Worm (Caenorhabditis elegans) whole organism, L2 larva: ENCODE data around the gene srw-140.

Experiments used
- C34F6.9 ChIP-seq: fragments of 150-350 bp; optimal IDR thresholded peaks from 2 replicates; lab custom pipeline; 2014; ENCODE audit warnings: missing biosample characterization, missing genetic modification characterization
- R02D3.7 ChIP-seq: fragments of 150-350 bp; optimal IDR thresholded peaks from 2 replicates; lab custom pipeline; 2014; ENCODE audit warnings: missing biosample characterization, missing genetic modification characterization
- Y55F3AM.14 ChIP-seq: fragments of 200-800 bp; sonication (Bioruptor generic); optimal IDR thresholded peaks from 2 replicates; lab custom pipeline; 2018; ENCODE audit warnings: mild to moderate bottlenecking, missing genetic modification characterization, missing compliant biosample characterization
- aly-2 ChIP-seq: fragments of 150-350 bp; optimal IDR thresholded peaks from 2 replicates; lab custom pipeline; 2014; ENCODE audit warnings: missing biosample characterization, missing genetic modification characterization
- ama-1 ChIP-seq: fragments of 150-350 bp; optimal IDR thresholded peaks from 2 replicates; lab custom pipeline; 2018; ENCODE audit warnings: inconsistent platforms
- blmp-1 ChIP-seq: sonication (generic microtip); optimal IDR thresholded peaks from 2 replicates; lab custom pipeline; 2017; ENCODE audit warnings: missing genetic modification characterization, mild to moderate bottlenecking, missing compliant biosample characterization, antibody characterized with exemption, moderate library complexity; ENCODE audit not compliant: insufficient read depth
- ceh-16 ChIP-seq: fragments of 150-350 bp; optimal IDR thresholded peaks from 2 replicates; lab custom pipeline; 2014; ENCODE audit warnings: missing biosample characterization, missing genetic modification characterization
- ceh-82 ChIP-seq: fragments of 150-350 bp; optimal IDR thresholded peaks from 2 replicates; lab custom pipeline; 2014; ENCODE audit warnings: missing biosample characterization, missing genetic modification characterization
- crh-2 ChIP-seq: sonication (generic microtip); optimal IDR thresholded peaks from 2 replicates; lab custom pipeline; 2017; ENCODE audit warnings: missing biosample characterization, missing genetic modification characterization
- dmd-4 ChIP-seq: sonication (generic microtip); optimal IDR thresholded peaks from 2 replicates; lab custom pipeline; 2017; ENCODE audit warnings: missing biosample characterization, missing genetic modification characterization
- elt-1 ChIP-seq: fragments of 150-350 bp; optimal IDR thresholded peaks from 2 replicates; lab custom pipeline; 2014; ENCODE audit warnings: missing biosample characterization, missing genetic modification characterization
- elt-3 ChIP-seq: sonication (generic microtip); optimal IDR thresholded peaks from 2 replicates; lab custom pipeline; 2017; ENCODE audit warnings: missing biosample characterization, missing genetic modification characterization
- fos-1 ChIP-seq: fragments of 150-350 bp; optimal IDR thresholded peaks from 2 replicates; lab custom pipeline; 2014; ENCODE audit warnings: missing biosample characterization, missing genetic modification characterization
- gmeb-1 ChIP-seq: fragments of 150-350 bp; optimal IDR thresholded peaks from 2 replicates; lab custom pipeline; 2014; ENCODE audit warnings: missing biosample characterization, missing genetic modification characterization
- lin-13 ChIP-seq: fragments of 150-350 bp; optimal IDR thresholded peaks from 2 replicates; lab custom pipeline; 2014; ENCODE audit warnings: missing biosample characterization, missing genetic modification reagents, missing genetic modification characterization
- lin-39 ChIP-seq: fragments of 150-350 bp; optimal IDR thresholded peaks from 2 replicates; lab custom pipeline; 2014; ENCODE audit warnings: missing biosample characterization, missing genetic modification reagents, missing genetic modification characterization
- mab-5 ChIP-seq: fragments of 150-350 bp; optimal IDR thresholded peaks from 2 replicates; lab custom pipeline; 2014; ENCODE audit warnings: missing biosample characterization, missing genetic modification characterization
- nhr-11 ChIP-seq: fragments of 150-350 bp; optimal IDR thresholded peaks from 2 replicates; lab custom pipeline; 2014; ENCODE audit warnings: missing biosample characterization, missing genetic modification characterization
- nhr-129 ChIP-seq: fragments of 150-350 bp; optimal IDR thresholded peaks from 2 replicates; lab custom pipeline; 2014; ENCODE audit warnings: missing biosample characterization, missing genetic modification characterization
- nhr-21 ChIP-seq: fragments of 150-350 bp; optimal IDR thresholded peaks from 2 replicates; lab custom pipeline; 2014; ENCODE audit warnings: missing biosample characterization, missing genetic modification characterization
- nhr-23 ChIP-seq: fragments of 150-350 bp; optimal IDR thresholded peaks from 2 replicates; lab custom pipeline; 2014; ENCODE audit warnings: missing biosample characterization, missing genetic modification reagents, missing genetic modification characterization
- nhr-77 ChIP-seq: fragments of 150-350 bp; optimal IDR thresholded peaks from 2 replicates; lab custom pipeline; 2014; ENCODE audit warnings: missing biosample characterization, missing genetic modification characterization
- peb-1 ChIP-seq: fragments of 150-350 bp; optimal IDR thresholded peaks from 2 replicates; lab custom pipeline; 2014; ENCODE audit warnings: missing biosample characterization, missing genetic modification characterization
- sem-4 ChIP-seq: fragments of 150-350 bp; optimal IDR thresholded peaks from 2 replicates; lab custom pipeline; 2014; ENCODE audit warnings: missing biosample characterization, missing genetic modification reagents, missing genetic modification characterization
- skn-1 ChIP-seq: sonication (generic microtip); optimal IDR thresholded peaks from 2 replicates; lab custom pipeline; 2017; ENCODE audit warnings: missing biosample characterization, missing genetic modification characterization
- sma-3 ChIP-seq: sonication (generic microtip); optimal IDR thresholded peaks from 2 replicates; lab custom pipeline; 2016; ENCODE audit warnings: missing genetic modification reagents, missing genetic modification characterization, missing compliant biosample characterization
- sma-9 ChIP-seq, 2 experiments: fragments of 150-350 bp in 1 of 2; sonication (generic microtip) in 1 of 2; optimal IDR thresholded peaks; 2 replicates each; lab custom pipeline; 2014 to 2016; ENCODE audit warnings: missing genetic modification characterization in 2 of 2, mild to moderate bottlenecking in 1 of 2, missing biosample characterization in 1 of 2, missing compliant biosample characterization in 1 of 2, missing genetic modification reagents in 1 of 2, moderate library complexity in 1 of 2
- unc-62 ChIP-seq: fragments of 150-350 bp; optimal IDR thresholded peaks from 2 replicates; lab custom pipeline; 2014; ENCODE audit warnings: missing biosample characterization, missing genetic modification reagents, missing genetic modification characterization
- ztf-1 ChIP-seq: fragments of 200-800 bp; sonication (Bioruptor generic); conservative IDR thresholded peaks from 2 replicates; pipeline ENCODE4 v1.3.6; 2022; ENCODE audit warnings: missing genetic modification characterization, missing compliant biosample characterization
- ztf-4 ChIP-seq: fragments of 150-350 bp; optimal IDR thresholded peaks from 2 replicates; lab custom pipeline; 2014; ENCODE audit warnings: missing biosample characterization, missing genetic modification characterization

The srw-140 gene

DNA sequence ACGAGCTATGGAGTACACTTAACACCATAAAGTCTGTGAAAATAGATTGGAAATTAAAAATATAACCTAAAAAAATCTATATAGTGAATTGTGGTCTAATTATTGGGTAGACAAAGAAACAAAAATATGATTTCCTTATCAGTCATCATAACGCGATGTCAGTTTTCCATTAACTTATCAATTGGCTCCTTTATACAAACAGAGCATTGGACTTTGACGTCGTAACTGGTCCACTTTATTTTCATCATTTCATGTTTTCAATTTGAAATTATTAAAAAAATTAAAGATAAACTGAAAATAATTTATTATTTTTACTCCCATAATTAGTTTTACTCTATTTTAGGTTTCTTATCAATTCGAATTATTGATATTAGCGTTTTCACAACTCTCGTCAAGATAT lies 12.5 kb downstream of the srw-140 start:
- TF ChIP-seq nhr-129 (tag; lab: Kevin White, UChicago), result no peak

DNA sequence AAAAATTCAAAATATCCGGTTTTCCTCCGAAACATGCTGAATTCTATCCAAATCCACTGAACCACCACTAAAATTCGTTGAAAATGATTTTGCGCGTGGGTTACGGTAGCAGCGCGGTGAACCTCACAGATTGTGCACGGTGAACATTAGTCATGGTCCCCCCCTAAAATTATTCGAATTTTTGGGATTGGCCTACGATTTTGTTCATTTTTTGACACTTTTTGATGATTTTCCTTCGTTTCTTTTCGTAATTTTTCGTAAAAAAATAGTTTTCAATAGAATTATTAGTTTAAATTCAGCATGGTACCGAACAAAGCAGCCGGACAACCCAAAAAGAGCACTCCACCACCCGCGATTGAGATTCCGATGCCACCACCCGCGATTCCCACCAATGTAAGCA lies 16.1 kb downstream of the srw-140 start, which contains the start of gene C03A7.2:
C03A7.2 (plus strand) TSS at position 301 of the 400 bp plus-strand sequence.
- TF ChIP-seq unc-62 (GFP tag; lab: Kevin White, UChicago), result no peak
- TF ChIP-seq nhr-11 (tag; lab: Kevin White, UChicago), result no peak
- no peak for TF ChIP-seq sma-3 (GFP tag; lab: Kevin White, UChicago)
- TF ChIP-seq R02D3.7 (tag; lab: Kevin White, UChicago), result no peak
- no peak for TF ChIP-seq elt-1 (tag; lab: Kevin White, UChicago)
- no peak for TF ChIP-seq sem-4
- TF ChIP-seq ama-1, result no peak
- TF ChIP-seq aly-2 (tag; lab: Kevin White, UChicago), result no peak
- no peak for TF ChIP-seq ceh-16
- no peak for TF ChIP-seq peb-1 (tag; lab: Kevin White, UChicago)
- TF ChIP-seq C34F6.9 (tag; lab: Kevin White, UChicago), result no peak
- no peak for TF ChIP-seq nhr-21 (tag; lab: Kevin White, UChicago)
- TF ChIP-seq blmp-1 (tag; lab: Kevin White, UChicago), result no peak
- no peak for TF ChIP-seq crh-2
- TF ChIP-seq lin-13 (GFP tag; lab: Kevin White, UChicago), result no peak
- TF ChIP-seq elt-3 (tag; lab: Kevin White, UChicago), result no peak

DNA sequence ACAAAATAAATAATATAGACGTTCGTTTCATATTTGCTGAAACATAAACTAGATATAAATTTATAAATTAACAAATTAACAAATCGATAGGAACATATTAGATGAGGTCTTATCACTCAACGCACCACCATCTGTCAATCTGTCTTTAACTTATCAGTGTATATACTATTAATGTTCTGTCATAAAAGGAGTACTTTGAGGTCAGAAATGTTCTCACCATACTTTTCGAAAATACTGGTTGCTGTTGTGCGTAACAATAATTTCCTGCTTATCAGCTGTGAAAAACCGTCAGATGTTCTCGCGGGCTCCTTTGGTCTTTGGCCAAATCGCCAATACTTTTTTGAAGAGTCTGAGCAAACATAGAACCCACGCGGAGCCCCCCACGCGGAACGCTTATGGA lies 27.0 kb downstream of the srw-140 start, which contains the start of gene C03A7.13:
C03A7.13 (minus strand) TSS at position 43 of the 400 bp plus-strand sequence.
- TF ChIP-seq crh-2, result no peak
- peak; percentile 49 for TF ChIP-seq fos-1 (tag; lab: Kevin White, UChicago)

- TF ChIP-seq lin-13 (GFP tag; lab: Kevin White, UChicago) (no peak), ceh-16 (no peak), skn-1 (no peak), gmeb-1 (no peak)
Measured at ce11 chrV:5194508-5194907, 29.0 kb downstream of the srw-140 start, which contains the start of gene abu-8. abu-8 (minus strand) TSS chrV:5194608.

ce11 chrV:5198240-5198639 lies 32.7 kb downstream of the srw-140 start, which contains the start of gene Y47A7.2:
Y47A7.2 (minus strand) TSS chrV:5198340.
- TF ChIP-seq R02D3.7 (tag; lab: Kevin White, UChicago), result no peak
- no peak for TF ChIP-seq nhr-11 (tag; lab: Kevin White, UChicago)
- no peak for TF ChIP-seq sma-9 (GFP tag; optimal IDR thresholded peaks at IDR 0.05; lab: Kevin White, UChicago)
- no peak for TF ChIP-seq sma-9 (tag; optimal IDR thresholded peaks at IDR 0.05; lab: Kevin White, UChicago)
- TF ChIP-seq lin-39 (tag; lab: Kevin White, UChicago), result no peak
- no peak for TF ChIP-seq gmeb-1
- no peak for TF ChIP-seq ceh-82
- TF ChIP-seq dmd-4 (tag; lab: Kevin White, UChicago), result no peak

ce11 chrV:5200188-5200587 lies 34.7 kb downstream of the srw-140 start:
- TF ChIP-seq C34F6.9 (tag; lab: Kevin White, UChicago) (no peak), mab-5 (no peak), sma-9 (GFP tag; optimal IDR thresholded peaks at IDR 0.05; lab: Kevin White, UChicago) (peak; percentile 41), sma-9 (tag; optimal IDR thresholded peaks at IDR 0.05; lab: Kevin White, UChicago) (no peak), ztf-4 (tag; lab: Kevin White, UChicago) (no peak)

DNA sequence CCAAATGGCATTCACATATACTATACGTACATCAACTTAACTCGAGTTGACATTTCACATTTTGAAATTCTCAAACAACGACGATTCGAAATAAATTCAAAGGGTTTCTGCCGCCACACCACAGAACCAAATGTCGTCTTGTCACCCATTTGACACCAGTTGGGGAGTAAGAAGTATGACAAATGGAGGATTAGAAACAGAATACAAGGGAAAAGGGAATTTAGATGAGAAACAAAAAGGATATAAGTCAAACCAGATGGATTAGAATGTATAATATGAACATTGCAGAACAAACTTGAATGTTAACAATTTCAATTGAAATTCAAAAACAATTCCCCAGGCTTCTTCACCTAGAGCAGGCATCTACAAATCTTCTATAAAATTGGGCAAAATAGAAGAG lies 36.2 kb downstream of the srw-140 start:
- TF ChIP-seq nhr-77 (tag; lab: Kevin White, UChicago) (no peak), mab-5 (peak; percentile 22), ztf-1 (GFP tag; lab: Robert Waterston, UW) (no peak), nhr-21 (tag; lab: Kevin White, UChicago) (no peak), crh-2 (no peak)

- TF ChIP-seq nhr-23 (tag; lab: Kevin White, UChicago) (no peak), ceh-16 (no peak), ama-1 (no peak), elt-3 (tag; lab: Kevin White, UChicago) (no peak), elt-1 (tag; lab: Kevin White, UChicago) (no peak), Y55F3AM.14 (GFP tag; lab: Kevin White, UChicago) (no peak)
Measured at ce11 chrV:5203643-5204042, 38.1 kb downstream of the srw-140 start.
